Worm (Caenorhabditis elegans) whole organism, L2 larva: Measurements from ENCODE around the gene fard-1.

Source experiments
- R02D3.7 ChIP-seq: fragments of 150-350 bp; optimal IDR thresholded peaks from 2 replicates; lab custom pipeline; 2014; ENCODE audit warnings: missing biosample characterization, missing genetic modification characterization
- alr-1 ChIP-seq: fragments of 150-350 bp; optimal IDR thresholded peaks from 2 replicates; lab custom pipeline; 2014; ENCODE audit warnings: missing biosample characterization, missing genetic modification characterization
- fos-1 ChIP-seq: fragments of 150-350 bp; optimal IDR thresholded peaks from 2 replicates; lab custom pipeline; 2014; ENCODE audit warnings: missing biosample characterization, missing genetic modification characterization
- lin-13 ChIP-seq: fragments of 150-350 bp; optimal IDR thresholded peaks from 2 replicates; lab custom pipeline; 2014; ENCODE audit warnings: missing biosample characterization, missing genetic modification reagents, missing genetic modification characterization
- lin-39 ChIP-seq: fragments of 150-350 bp; optimal IDR thresholded peaks from 2 replicates; lab custom pipeline; 2014; ENCODE audit warnings: missing biosample characterization, missing genetic modification reagents, missing genetic modification characterization
- lsy-2 ChIP-seq, 2 experiments: fragments of 150-350 bp in 1 of 2; sonication (generic microtip) in 1 of 2; optimal IDR thresholded peaks; 2 replicates each; lab custom pipeline; 2014 to 2017; ENCODE audit warnings: missing biosample characterization in 2 of 2, missing genetic modification characterization in 2 of 2
- nhr-12 ChIP-seq: fragments of 150-350 bp; optimal IDR thresholded peaks from 2 replicates; lab custom pipeline; 2014; ENCODE audit warnings: missing biosample characterization, missing genetic modification characterization
- nhr-129 ChIP-seq: fragments of 150-350 bp; optimal IDR thresholded peaks from 2 replicates; lab custom pipeline; 2014; ENCODE audit warnings: missing biosample characterization, missing genetic modification characterization
- nhr-77 ChIP-seq: fragments of 150-350 bp; optimal IDR thresholded peaks from 2 replicates; lab custom pipeline; 2014; ENCODE audit warnings: missing biosample characterization, missing genetic modification characterization
- sma-3 ChIP-seq: sonication (generic microtip); optimal IDR thresholded peaks from 2 replicates; lab custom pipeline; 2016; ENCODE audit warnings: missing genetic modification reagents, missing genetic modification characterization, missing compliant biosample characterization
- snpc-4 ChIP-seq: fragments of 150-350 bp; optimal IDR thresholded peaks from 2 replicates; lab custom pipeline; 2014; ENCODE audit warnings: missing biosample characterization, missing genetic modification characterization
- zag-1 ChIP-seq: fragments of 150-350 bp; optimal IDR thresholded peaks from 2 replicates; lab custom pipeline; 2014; ENCODE audit warnings: missing biosample characterization, missing genetic modification characterization
- ztf-11 ChIP-seq: sonication (generic microtip); optimal IDR thresholded peaks from 2 replicates; lab custom pipeline; 2017; ENCODE audit warnings: missing biosample characterization, missing genetic modification characterization

DNA sequence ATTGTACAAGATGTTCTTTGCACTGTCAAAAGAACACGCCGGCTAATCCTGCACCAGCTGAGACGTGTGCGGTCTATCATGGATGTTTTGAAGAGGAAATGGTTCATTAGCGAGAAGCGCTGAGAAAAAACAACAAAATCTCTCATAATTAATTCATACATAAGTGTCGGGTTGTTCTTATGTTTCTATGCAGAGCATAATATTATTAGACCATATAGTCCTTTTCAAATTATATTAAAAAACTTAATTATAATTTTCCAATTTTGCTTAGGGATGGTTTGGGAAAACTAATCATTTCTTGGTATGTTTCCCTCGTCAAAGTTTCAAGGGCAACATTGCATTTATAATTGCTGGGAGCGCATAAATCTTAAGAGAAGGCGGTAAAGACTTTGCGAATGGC lies 11.4 kb upstream of the fard-1 start:
- TF ChIP-seq fos-1 (no peak), nhr-77 (tag; lab: Kevin White, UChicago) (no peak), sma-3 (GFP tag; lab: Kevin White, UChicago) (no peak), R02D3.7 (no peak), zag-1 (no peak), lin-13 (GFP tag; lab: Kevin White, UChicago) (no peak), lsy-2 (tag; optimal IDR thresholded peaks at IDR 0.05; lab: Kevin White, UChicago) (no peak), lin-39 (tag; lab: Kevin White, UChicago) (no peak), nhr-12 (tag; lab: Kevin White, UChicago) (no peak), nhr-129 (tag; lab: Kevin White, UChicago) (no peak), snpc-4 (no peak), alr-1 (tag; lab: Kevin White, UChicago) (no peak), ztf-11 (tag; lab: Kevin White, UChicago) (no peak)
